Worm (Caenorhabditis elegans): Measurements from ENCODE around the gene str-114.

DNA sequence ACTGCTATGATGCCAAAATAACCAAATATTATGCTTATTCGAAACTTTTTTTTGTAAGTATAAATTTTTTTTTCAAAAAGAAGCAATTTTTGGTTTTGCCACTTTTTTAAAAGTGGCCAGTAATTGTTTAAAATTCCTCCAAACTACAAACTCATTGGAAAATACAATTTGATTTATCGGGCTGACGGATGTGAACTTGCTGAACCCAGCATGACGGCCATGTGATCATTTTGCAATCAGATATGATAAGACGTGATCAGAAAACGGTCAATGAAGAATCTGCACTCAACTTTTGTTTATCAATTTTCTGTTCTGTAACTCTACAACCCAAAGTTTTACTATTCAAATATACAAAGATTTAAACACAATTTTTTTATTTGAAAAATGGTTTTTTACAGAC lies 43.2 kb upstream of the str-114 start:
- TF ChIP-seq him-1 (tag; optimal IDR thresholded peaks at IDR 0.05) = no peak
- TF ChIP-seq nhr-80 (tag; optimal IDR thresholded peaks at IDR 0.05) = no peak
- TF ChIP-seq let-607 (tag; optimal IDR thresholded peaks at IDR 0.05) = no peak
- no peak for TF ChIP-seq unc-62 (GFP tag; optimal IDR thresholded peaks at IDR 0.05)
- no peak for TF ChIP-seq ceh-58 (GFP tag; IDR thresholded peaks at IDR 0.05)
- no peak for TF ChIP-seq mxl-1 (tag; optimal IDR thresholded peaks at IDR 0.05)
- no peak for TF ChIP-seq ztf-22 (GFP tag; optimal IDR thresholded peaks at IDR 0.05)
- no peak for TF ChIP-seq pha-4 (tag; optimal IDR thresholded peaks at IDR 0.05)
- no peak for TF ChIP-seq rcor-1 (GFP tag; IDR thresholded peaks at IDR 0.05)
- TF ChIP-seq nfyb-1 (GFP tag; IDR thresholded peaks at IDR 0.05) = no peak
- TF ChIP-seq Y95B8A.8 (GFP tag; IDR thresholded peaks at IDR 0.05) = no peak
- no peak for TF ChIP-seq F39B2.1 (GFP tag; IDR thresholded peaks at IDR 0.05)
- no peak for TF ChIP-seq attf-3 (GFP tag; conservative IDR thresholded peaks at IDR 0.05)

All from whole organism, young adult.